Worm (Caenorhabditis elegans) whole organism, L4 larva: ENCODE data around the gene W09H1.3.

Source experiments
- F26F4.8 ChIP-seq: fragments of 200-800 bp; sonication (Bioruptor generic); conservative IDR thresholded peaks from 2 replicates; pipeline ENCODE4 v1.3.6; 2022; ENCODE audit warnings: missing genetic modification characterization, missing compliant biosample characterization
- Y105C5A.15 ChIP-seq: fragments of 200-800 bp; sonication (Bioruptor generic); IDR thresholded peaks from 2 replicates; pipeline ENCODE4 v1.3.6; 2022; ENCODE audit warnings: missing genetic modification characterization, missing compliant biosample characterization
- Y48G9A.11 ChIP-seq: fragments of 200-800 bp; sonication (Bioruptor generic); IDR thresholded peaks from 2 replicates; pipeline ENCODE4 v1.3.6; 2022; ENCODE audit warnings: missing genetic modification reagents, missing genetic modification characterization, missing compliant biosample characterization
- arid-1 ChIP-seq: fragments of 200-800 bp; sonication (Bioruptor generic); conservative IDR thresholded peaks from 2 replicates; pipeline ENCODE4 v1.3.6; 2022; ENCODE audit warnings: missing genetic modification reagents, missing genetic modification characterization, missing compliant biosample characterization
- ceh-62 ChIP-seq: sonication (generic microtip); optimal IDR thresholded peaks from 2 replicates; lab custom pipeline; 2017; ENCODE audit warnings: missing biosample characterization, missing genetic modification characterization
- ceh-82 ChIP-seq: sonication (generic microtip); optimal IDR thresholded peaks from 2 replicates; lab custom pipeline; 2017; ENCODE audit warnings: missing biosample characterization, missing genetic modification characterization
- ces-1 ChIP-seq: fragments of 150-350 bp; sonication (generic microtip); optimal IDR thresholded peaks from 4 replicates; lab custom pipeline; 2014; ENCODE audit warnings: missing biosample characterization, missing genetic modification reagents, missing genetic modification characterization
- cey-2 ChIP-seq: sonication (generic microtip); optimal IDR thresholded peaks from 3 replicates; lab custom pipeline; 2017; ENCODE audit warnings: missing genetic modification characterization, mild to moderate bottlenecking, missing compliant biosample characterization, antibody characterized with exemption, borderline replicate concordance; ENCODE audit not compliant: insufficient read depth
- ctbp-1 ChIP-seq: fragments of 200-800 bp; sonication (Bioruptor generic); IDR thresholded peaks from 2 replicates; pipeline ENCODE4 v1.3.6; 2022; ENCODE audit warnings: missing genetic modification reagents, missing genetic modification characterization, missing compliant biosample characterization
- daf-16 ChIP-seq, 3 experiments: sonication (generic microtip); optimal IDR thresholded peaks; 2 replicates each; lab custom pipeline; 2016 to 2017; ENCODE audit warnings: missing genetic modification characterization in 3 of 3, missing genetic modification reagents in 3 of 3, mild to moderate bottlenecking in 2 of 3, missing compliant biosample characterization in 2 of 3, missing biosample characterization in 1 of 3, moderate library complexity in 1 of 3
- dmd-6 ChIP-seq: fragments of 200-800 bp; sonication (Bioruptor generic); IDR thresholded peaks from 2 replicates; pipeline ENCODE4 v1.3.6; 2022; ENCODE audit warnings: missing genetic modification reagents, missing genetic modification characterization, missing compliant biosample characterization
- dmd-8 ChIP-seq: fragments of 200-800 bp; sonication (Bioruptor generic); IDR thresholded peaks from 2 replicates; pipeline ENCODE4 v1.3.6; 2022; ENCODE audit warnings: missing genetic modification characterization, missing compliant biosample characterization
- duxl-1 ChIP-seq: sonication (generic microtip); optimal IDR thresholded peaks from 2 replicates; lab custom pipeline; 2016; ENCODE audit warnings: mild to moderate bottlenecking, missing genetic modification characterization, moderate library complexity, missing compliant biosample characterization; ENCODE audit not compliant: poor library complexity
- dve-1 ChIP-seq: sonication (generic microtip); optimal IDR thresholded peaks from 2 replicates; lab custom pipeline; 2017; ENCODE audit warnings: antibody characterized with exemption, mild to moderate bottlenecking, missing genetic modification characterization, missing compliant biosample characterization; ENCODE audit not compliant: insufficient read depth
- egl-43 ChIP-seq: fragments of 200-800 bp; sonication (Bioruptor generic); IDR thresholded peaks from 2 replicates; pipeline ENCODE4 v1.3.6; 2022; ENCODE audit warnings: missing genetic modification reagents, missing genetic modification characterization, missing compliant biosample characterization
- gei-8 ChIP-seq: fragments of 200-800 bp; sonication (Bioruptor generic); optimal IDR thresholded peaks from 2 replicates; lab custom pipeline; 2018; ENCODE audit warnings: mild to moderate bottlenecking, missing genetic modification characterization, missing compliant biosample characterization
- hlh-11 ChIP-seq: fragments of 200-800 bp; sonication (Bioruptor generic); optimal IDR thresholded peaks from 2 replicates; lab custom pipeline; 2018; ENCODE audit warnings: mild to moderate bottlenecking, missing genetic modification characterization, missing compliant biosample characterization
- lin-15B ChIP-seq: fragments of 150-350 bp; sonication (generic microtip); optimal IDR thresholded peaks from 3 replicates; lab custom pipeline; 2014; ENCODE audit warnings: missing biosample characterization, missing genetic modification characterization
- lin-29 ChIP-seq: fragments of 200-800 bp; sonication (Bioruptor generic); IDR thresholded peaks from 2 replicates; pipeline ENCODE4 v1.3.6; 2022; ENCODE audit warnings: missing genetic modification reagents, missing genetic modification characterization, missing compliant biosample characterization
- madf-5 ChIP-seq, 2 experiments: fragments of 200-800 bp; sonication (Bioruptor generic); IDR thresholded peaks; 2 replicates each; pipeline ENCODE4 v1.3.6; 2022; ENCODE audit warnings: missing compliant biosample characterization in 2 of 2, missing genetic modification characterization in 2 of 2
- mdl-1 ChIP-seq, 2 experiments: fragments of 150-350 bp in 1 of 2; sonication (generic microtip) in 1 of 2; optimal IDR thresholded peaks; 2 replicates each; lab custom pipeline; 2014 to 2017; ENCODE audit warnings: missing biosample characterization in 2 of 2, missing genetic modification characterization in 2 of 2
- mdt-29 ChIP-seq: fragments of 200-800 bp; sonication (Bioruptor generic); IDR thresholded peaks from 2 replicates; pipeline ENCODE4 v1.3.6; 2022; ENCODE audit warnings: missing genetic modification reagents, missing genetic modification characterization, missing compliant biosample characterization
- mes-2 ChIP-seq: sonication (generic microtip); optimal IDR thresholded peaks from 2 replicates; lab custom pipeline; 2016; ENCODE audit warnings: missing genotype, mild to moderate bottlenecking, missing genetic modification characterization, missing compliant biosample characterization; ENCODE audit not compliant: poor library complexity, severe bottlenecking
- mxl-2 ChIP-seq: fragments of 200-800 bp; sonication (Bioruptor generic); conservative IDR thresholded peaks from 2 replicates; pipeline ENCODE4 v1.3.6; 2022; ENCODE audit warnings: missing genetic modification reagents, missing genetic modification characterization, missing compliant biosample characterization
- mxl-3 ChIP-seq: fragments of 200-800 bp; sonication (Bioruptor generic); optimal IDR thresholded peaks from 2 replicates; lab custom pipeline; 2018; ENCODE audit warnings: mild to moderate bottlenecking, missing genetic modification characterization, missing compliant biosample characterization
- nhr-102 ChIP-seq: sonication (generic microtip); optimal IDR thresholded peaks from 2 replicates; lab custom pipeline; 2016; ENCODE audit warnings: mild to moderate bottlenecking, missing genetic modification characterization, moderate library complexity, missing compliant biosample characterization
- nhr-237 ChIP-seq: sonication (generic microtip); optimal IDR thresholded peaks from 2 replicates; lab custom pipeline; 2017; ENCODE audit warnings: missing biosample characterization, missing genetic modification characterization
- nhr-28 ChIP-seq: fragments of 150-350 bp; optimal IDR thresholded peaks from 2 replicates; lab custom pipeline; 2014; ENCODE audit warnings: missing biosample characterization, missing genetic modification characterization
- nhr-41 ChIP-seq: fragments of 200-800 bp; sonication (Bioruptor generic); IDR thresholded peaks from 2 replicates; pipeline ENCODE4 v1.3.6; 2022; ENCODE audit warnings: missing genetic modification reagents, missing genetic modification characterization, missing compliant biosample characterization
- nhr-48 ChIP-seq: sonication (generic microtip); optimal IDR thresholded peaks from 2 replicates; lab custom pipeline; 2016; ENCODE audit warnings: mild to moderate bottlenecking, missing genetic modification characterization, missing compliant biosample characterization
- nhr-6 ChIP-seq: fragments of 150-350 bp; optimal IDR thresholded peaks from 2 replicates; lab custom pipeline; 2014; ENCODE audit warnings: missing biosample characterization, missing genetic modification characterization
- nhr-76 ChIP-seq: fragments of 150-350 bp; optimal IDR thresholded peaks from 2 replicates; lab custom pipeline; 2014; ENCODE audit warnings: missing biosample characterization, missing genetic modification characterization
- php-3 ChIP-seq: fragments of 200-800 bp; sonication (Bioruptor generic); IDR thresholded peaks from 2 replicates; pipeline ENCODE4 v1.3.6; 2022; ENCODE audit warnings: missing genetic modification reagents, missing genetic modification characterization, missing compliant biosample characterization
- spr-1 ChIP-seq: sonication (generic microtip); optimal IDR thresholded peaks from 2 replicates; lab custom pipeline; 2016; ENCODE audit warnings: mild to moderate bottlenecking, missing genetic modification characterization, missing compliant biosample characterization
- tag-97 ChIP-seq: fragments of 200-800 bp; sonication (Bioruptor generic); IDR thresholded peaks from 2 replicates; pipeline ENCODE4 v1.3.6; 2022; ENCODE audit warnings: missing genetic modification characterization, missing compliant biosample characterization
- unc-39 ChIP-seq: sonication (generic microtip); optimal IDR thresholded peaks from 2 replicates; lab custom pipeline; 2017; ENCODE audit warnings: missing biosample characterization, missing genetic modification characterization
- zag-1 ChIP-seq: fragments of 150-350 bp; optimal IDR thresholded peaks from 2 replicates; lab custom pipeline; 2014; ENCODE audit warnings: missing biosample characterization, missing genetic modification characterization
- zfp-2 ChIP-seq: sonication (generic microtip); optimal IDR thresholded peaks from 2 replicates; lab custom pipeline; 2016; ENCODE audit warnings: mild to moderate bottlenecking, missing genetic modification characterization, missing compliant biosample characterization
- zfp-3 ChIP-seq: fragments of 200-800 bp; sonication (Bioruptor generic); conservative IDR thresholded peaks from 2 replicates; pipeline ENCODE4 v1.3.6; 2022; ENCODE audit warnings: missing genetic modification reagents, missing genetic modification characterization, missing compliant biosample characterization

The W09H1.3 gene

ce11 chrII:13165683-13166259, 18.5 kb upstream of the W09H1.3 start, which contains the start of gene moe-3 (continued):
- TF ChIP-seq hlh-11 (tag; lab: Kevin White, UChicago) (peak; percentile 87), lin-15B (no peak), arid-1 (no peak), mes-2 (tag; lab: Kevin White, UChicago) (no peak), mdl-1 (tag; optimal IDR thresholded peaks at IDR 0.05; lab: Kevin White, UChicago) (peak in 1 of 2 experiments; percentile 13), zfp-2 (tag; lab: Kevin White, UChicago) (no peak), F26F4.8 (GFP tag; lab: Robert Waterston, UW) (no peak), daf-16 (GFP tag; optimal IDR thresholded peaks at IDR 0.05; lab: Kevin White, UChicago) (no peak), daf-16 (tag; optimal IDR thresholded peaks at IDR 0.05; lab: Kevin White, UChicago) (peak; percentile 63), nhr-102 (tag; lab: Kevin White, UChicago) (peak; percentile 9)
- TF ChIP-seq, all 104 proteins: peak for 14

ce11 chrII:13167493-13167892, 16.7 kb upstream of the W09H1.3 start:
- TF ChIP-seq hlh-11 (tag; lab: Kevin White, UChicago) (peak; percentile 52), duxl-1 (no peak), nhr-28 (tag; lab: Kevin White, UChicago) (peak; percentile 38), nhr-6 (tag; lab: Kevin White, UChicago) (no peak), egl-43 (no peak), mxl-2 (GFP tag; lab: Robert Waterston, UW) (no peak), zag-1 (tag; lab: Kevin White, UChicago) (no peak), ces-1 (no peak), dve-1 (no peak), mdt-29 (GFP tag; lab: Robert Waterston, UW) (no peak), dmd-6 (no peak), nhr-41 (GFP tag; lab: Robert Waterston, UW) (no peak), nhr-76 (tag; lab: Kevin White, UChicago) (no peak), Y105C5A.15 (no peak), nhr-237 (tag; lab: Kevin White, UChicago) (no peak), zfp-3 (GFP tag; lab: Robert Waterston, UW) (no peak), daf-16 (GFP tag; optimal IDR thresholded peaks at IDR 0.05; lab: Kevin White, UChicago) (no peak), daf-16 (tag; optimal IDR thresholded peaks at IDR 0.05; lab: Kevin White, UChicago) (no peak), ceh-62 (tag; lab: Kevin White, UChicago) (no peak), dmd-8 (GFP tag; lab: Robert Waterston, UW) (no peak), ceh-82 (tag; lab: Kevin White, UChicago) (no peak), F26F4.8 (GFP tag; lab: Robert Waterston, UW) (no peak), madf-5 (GFP tag; IDR thresholded peaks at IDR 0.05; lab: Robert Waterston, UW) (no peak), Y48G9A.11 (GFP tag; lab: Robert Waterston, UW) (no peak), unc-39 (tag; lab: Kevin White, UChicago) (no peak), php-3 (GFP tag; lab: Robert Waterston, UW) (no peak), spr-1 (tag; lab: Kevin White, UChicago) (peak; percentile 25), ctbp-1 (GFP tag; lab: Robert Waterston, UW) (no peak), cey-2 (tag; lab: Kevin White, UChicago) (no peak), gei-8 (GFP tag; lab: Kevin White, UChicago) (no peak), tag-97 (GFP tag; lab: Robert Waterston, UW) (no peak), lin-29 (GFP tag; lab: Robert Waterston, UW) (no peak), mxl-3 (GFP tag; lab: Kevin White, UChicago) (peak; percentile 16), nhr-48 (tag; lab: Kevin White, UChicago) (peak; percentile 24)
